Worm (Caenorhabditis elegans): ENCODE measurements around the gene F40F8.1.

Gene F40F8.1

ce11 chrII:11127364-11127763 lies at the start of gene F40F8.1:
Gene F40F8.1, plus strand, starts transcription at chrII:11127664.
- TF ChIP-seq T22C8.4 (GFP tag; IDR thresholded peaks at IDR 0.05) (no peak), ztf-29 (GFP tag; IDR thresholded peaks at IDR 0.05) (no peak), ref-1 (GFP tag; conservative IDR thresholded peaks at IDR 0.05) (no peak), med-1 (GFP tag; optimal IDR thresholded peaks at IDR 0.05; ENCODE audit: insufficient read depth) (no peak), cog-1 (tag; optimal IDR thresholded peaks at IDR 0.05) (no peak), ztf-23 (GFP tag; IDR thresholded peaks at IDR 0.05) (no peak), klf-2 (GFP tag; conservative IDR thresholded peaks at IDR 0.05) (no peak), tab-1 (GFP tag; IDR thresholded peaks at IDR 0.05) (no peak), flt-1 (GFP tag; IDR thresholded peaks at IDR 0.05) (no peak)

- no peak for TF ChIP-seq ztf-23 (GFP tag; IDR thresholded peaks at IDR 0.05)
- no peak for TF ChIP-seq T22C8.4 (GFP tag; IDR thresholded peaks at IDR 0.05)
- TF ChIP-seq cog-1 (tag; optimal IDR thresholded peaks at IDR 0.05) = no peak
- TF ChIP-seq ref-1 (GFP tag; conservative IDR thresholded peaks at IDR 0.05) = no peak
- no peak for TF ChIP-seq klf-2 (GFP tag; conservative IDR thresholded peaks at IDR 0.05)
- no peak for TF ChIP-seq ztf-29 (GFP tag; IDR thresholded peaks at IDR 0.05)
Observed at ce11 chrII:11086770-11087169, 40.7 kb upstream of the F40F8.1 start.

ce11 chrII:11088137-11088536 lies 39.3 kb upstream of the F40F8.1 start:
- TF ChIP-seq T22C8.4 (GFP tag; IDR thresholded peaks at IDR 0.05) = no peak
- no peak for TF ChIP-seq ztf-23 (GFP tag; IDR thresholded peaks at IDR 0.05)
- TF ChIP-seq ref-1 (GFP tag; conservative IDR thresholded peaks at IDR 0.05) = no peak
- no peak for TF ChIP-seq klf-2 (GFP tag; conservative IDR thresholded peaks at IDR 0.05)
- no peak for TF ChIP-seq flt-1 (GFP tag; IDR thresholded peaks at IDR 0.05)
- TF ChIP-seq med-1 (GFP tag; optimal IDR thresholded peaks at IDR 0.05; ENCODE audit: insufficient read depth) = no peak
- no peak for TF ChIP-seq tab-1 (GFP tag; IDR thresholded peaks at IDR 0.05)
- no peak for TF ChIP-seq ztf-29 (GFP tag; IDR thresholded peaks at IDR 0.05)
- no peak for TF ChIP-seq cog-1 (tag; optimal IDR thresholded peaks at IDR 0.05)

- TF ChIP-seq med-1 (GFP tag; optimal IDR thresholded peaks at IDR 0.05; ENCODE audit: insufficient read depth) (no peak), klf-2 (GFP tag; conservative IDR thresholded peaks at IDR 0.05) (no peak), T22C8.4 (GFP tag; IDR thresholded peaks at IDR 0.05) (no peak), tab-1 (GFP tag; IDR thresholded peaks at IDR 0.05) (no peak), ztf-29 (GFP tag; IDR thresholded peaks at IDR 0.05) (no peak), cog-1 (tag; optimal IDR thresholded peaks at IDR 0.05) (no peak), ztf-23 (GFP tag; IDR thresholded peaks at IDR 0.05) (no peak), flt-1 (GFP tag; IDR thresholded peaks at IDR 0.05) (no peak), ref-1 (GFP tag; conservative IDR thresholded peaks at IDR 0.05) (no peak)
Observed at ce11 chrII:11089356-11089755, 38.1 kb upstream of the F40F8.1 start, which contains the start of gene unc-53. Gene unc-53, minus strand, starts transcription at chrII:11089456.

ce11 chrII:11091577-11091976 lies 35.9 kb upstream of the F40F8.1 start:
- TF ChIP-seq cog-1 (tag; optimal IDR thresholded peaks at IDR 0.05) = no peak
- TF ChIP-seq tab-1 (GFP tag; IDR thresholded peaks at IDR 0.05) = no peak
- no peak for TF ChIP-seq ztf-23 (GFP tag; IDR thresholded peaks at IDR 0.05)
- TF ChIP-seq T22C8.4 (GFP tag; IDR thresholded peaks at IDR 0.05) = no peak
- TF ChIP-seq ref-1 (GFP tag; conservative IDR thresholded peaks at IDR 0.05) = no peak
- no peak for TF ChIP-seq klf-2 (GFP tag; conservative IDR thresholded peaks at IDR 0.05)
- TF ChIP-seq flt-1 (GFP tag; IDR thresholded peaks at IDR 0.05) = no peak
- TF ChIP-seq ztf-29 (GFP tag; IDR thresholded peaks at IDR 0.05) = no peak
- TF ChIP-seq med-1 (GFP tag; optimal IDR thresholded peaks at IDR 0.05; ENCODE audit: insufficient read depth) = no peak

ce11 chrII:11092413-11092812 lies 35.1 kb upstream of the F40F8.1 start, which contains the start of gene rpl-42:
Gene rpl-42, plus strand, starts transcription at chrII:11092713.
- no peak for TF ChIP-seq tab-1 (GFP tag; IDR thresholded peaks at IDR 0.05)
- no peak for TF ChIP-seq cog-1 (tag; optimal IDR thresholded peaks at IDR 0.05)
- TF ChIP-seq klf-2 (GFP tag; conservative IDR thresholded peaks at IDR 0.05) = no peak
- no peak for TF ChIP-seq med-1 (GFP tag; optimal IDR thresholded peaks at IDR 0.05; ENCODE audit: insufficient read depth)
- no peak for TF ChIP-seq ref-1 (GFP tag; conservative IDR thresholded peaks at IDR 0.05)
- TF ChIP-seq T22C8.4 (GFP tag; IDR thresholded peaks at IDR 0.05) = no peak
- no peak for TF ChIP-seq flt-1 (GFP tag; IDR thresholded peaks at IDR 0.05)
- no peak for TF ChIP-seq ztf-23 (GFP tag; IDR thresholded peaks at IDR 0.05)

ce11 chrII:11094431-11094830 lies 33.0 kb upstream of the F40F8.1 start:
- TF ChIP-seq flt-1 (GFP tag; IDR thresholded peaks at IDR 0.05) (no peak), cog-1 (tag; optimal IDR thresholded peaks at IDR 0.05) (no peak), ztf-23 (GFP tag; IDR thresholded peaks at IDR 0.05) (no peak), klf-2 (GFP tag; conservative IDR thresholded peaks at IDR 0.05) (no peak), ztf-29 (GFP tag; IDR thresholded peaks at IDR 0.05) (no peak), ref-1 (GFP tag; conservative IDR thresholded peaks at IDR 0.05) (no peak), tab-1 (GFP tag; IDR thresholded peaks at IDR 0.05) (no peak), med-1 (GFP tag; optimal IDR thresholded peaks at IDR 0.05; ENCODE audit: insufficient read depth) (no peak), T22C8.4 (GFP tag; IDR thresholded peaks at IDR 0.05) (no peak)

ce11 chrII:11096233-11096632 lies 31.2 kb upstream of the F40F8.1 start, which contains the start of gene nbs-1:
Gene nbs-1, minus strand, starts transcription at chrII:11096478.
- TF ChIP-seq klf-2 (GFP tag; conservative IDR thresholded peaks at IDR 0.05) = no peak
- no peak for TF ChIP-seq tab-1 (GFP tag; IDR thresholded peaks at IDR 0.05)
- no peak for TF ChIP-seq med-1 (GFP tag; optimal IDR thresholded peaks at IDR 0.05; ENCODE audit: insufficient read depth)
- no peak for TF ChIP-seq ztf-29 (GFP tag; IDR thresholded peaks at IDR 0.05)
- TF ChIP-seq ref-1 (GFP tag; conservative IDR thresholded peaks at IDR 0.05) = no peak
- TF ChIP-seq flt-1 (GFP tag; IDR thresholded peaks at IDR 0.05) = no peak
- no peak for TF ChIP-seq ztf-23 (GFP tag; IDR thresholded peaks at IDR 0.05)
- TF ChIP-seq cog-1 (tag; optimal IDR thresholded peaks at IDR 0.05) = no peak

- TF ChIP-seq T22C8.4 (GFP tag; IDR thresholded peaks at IDR 0.05) (no peak), ztf-23 (GFP tag; IDR thresholded peaks at IDR 0.05) (0 out of 2 replicates have a peak, but pooled peaks have one; percentile 22)
Observed at ce11 chrII:11097154-11097887, 30.1 kb upstream of the F40F8.1 start, which contains the start of the genes rpl-36.A and nuo-1. Gene rpl-36.A, minus strand, starts transcription at chrII:11097204. Gene nuo-1, plus strand, starts transcription at chrII:11097837.
